Worm (Caenorhabditis elegans): ENCODE results near the gene C24A3.1.

- TF ChIP-seq pha-4 (tag; optimal IDR thresholded peaks at IDR 0.05) (no peak), M03D4.4 (tag; optimal IDR thresholded peaks at IDR 0.05) (no peak), ztf-11 (tag; optimal IDR thresholded peaks at IDR 0.05) (no peak), ceh-83 (GFP tag; optimal IDR thresholded peaks at IDR 0.05) (no peak), ham-2 (GFP tag; optimal IDR thresholded peaks at IDR 0.05) (no peak), mep-1 (tag; optimal IDR thresholded peaks at IDR 0.05) (no peak), nhr-28 (tag; optimal IDR thresholded peaks at IDR 0.05) (no peak), drap-1 (GFP tag; optimal IDR thresholded peaks at IDR 0.05) (no peak), unc-62 (GFP tag; optimal IDR thresholded peaks at IDR 0.05) (no peak), nhr-237 (tag; optimal IDR thresholded peaks at IDR 0.05) (no peak)
These were observed 54.6 kb downstream of the C24A3.1 start for ce11 chrX:9053426-9053825.

Data from whole organism, mixed stage, embryonic.